Fruit fly (Drosophila melanogaster) whole organism, embryonic: Measurements from ENCODE around the gene CG33158.

Experiments used
- Blimp-1 ChIP-seq: fragments of 200-800 bp; sonication (Bioruptor generic); optimal IDR thresholded peaks from 3 replicates; lab custom pipeline; 2018; ENCODE audit warnings: missing biosample characterization, missing genetic modification characterization, mild to moderate bottlenecking, moderate library complexity, missing genetic modification reagents
- C15 ChIP-seq: fragments of 200-800 bp; sonication (Bioruptor generic); IDR thresholded peaks from 3 replicates; pipeline ENCODE4 v1.3.6; 2022; ENCODE audit warnings: missing biosample characterization, missing genetic modification characterization
- CG10147 ChIP-seq: fragments of 200-800 bp; sonication (Bioruptor generic); optimal IDR thresholded peaks from 2 replicates; lab custom pipeline; 2019; ENCODE audit warnings: missing biosample characterization, mild to moderate bottlenecking, missing genetic modification characterization, moderate library complexity
- CG11504 ChIP-seq: fragments of 200-800 bp; sonication (Bioruptor generic); optimal IDR thresholded peaks from 3 replicates; lab custom pipeline; 2019; ENCODE audit warnings: missing biosample characterization, mild to moderate bottlenecking, missing genetic modification characterization, moderate library complexity
- CG12236 ChIP-seq: fragments of 200-800 bp; sonication (Bioruptor generic); optimal IDR thresholded peaks from 2 replicates; lab custom pipeline; 2016; ENCODE audit warnings: missing biosample characterization, missing genetic modification characterization
- CG12744 ChIP-seq: fragments of 200-800 bp; sonication (Bioruptor generic); optimal IDR thresholded peaks from 2 replicates; lab custom pipeline; 2016; ENCODE audit warnings: missing biosample characterization, missing genetic modification characterization
- CG13123 ChIP-seq: fragments of 200-800 bp; sonication (Bioruptor generic); optimal IDR thresholded peaks from 2 replicates; lab custom pipeline; 2016; ENCODE audit warnings: missing biosample characterization, missing genetic modification characterization
- CG14050 ChIP-seq: fragments of 200-800 bp; sonication (Bioruptor generic); IDR thresholded peaks from 3 replicates; pipeline ENCODE4 v1.3.6; 2022; ENCODE audit warnings: missing biosample characterization, missing genetic modification characterization
- CG14441 ChIP-seq: fragments of 200-800 bp; sonication (Bioruptor generic); IDR thresholded peaks from 2 replicates; pipeline ENCODE4 v1.3.6; 2022; ENCODE audit warnings: missing biosample characterization, missing genetic modification characterization
- CG31365 ChIP-seq: fragments of 200-800 bp; sonication (Bioruptor generic); optimal IDR thresholded peaks from 2 replicates; lab custom pipeline; 2018; ENCODE audit warnings: missing biosample characterization, mild to moderate bottlenecking, missing genetic modification characterization
- CG3847 ChIP-seq: fragments of 200-800 bp; sonication (Bioruptor generic); IDR thresholded peaks from 2 replicates; pipeline ENCODE4 v1.3.6; 2022; ENCODE audit warnings: missing biosample characterization, missing genetic modification characterization
- CG4707 ChIP-seq: fragments of 200-800 bp; sonication (Bioruptor generic); optimal IDR thresholded peaks from 2 replicates; lab custom pipeline; 2018; ENCODE audit warnings: missing biosample characterization, mild to moderate bottlenecking, missing genetic modification characterization, moderate library complexity
- CG5180 ChIP-seq: fragments of 200-800 bp; sonication (Bioruptor generic); optimal IDR thresholded peaks from 3 replicates; lab custom pipeline; 2017; ENCODE audit warnings: missing biosample characterization, missing genetic modification characterization, mild to moderate bottlenecking, moderate library complexity, missing genetic modification reagents
- CG6254 ChIP-seq: fragments of 200-800 bp; sonication (Bioruptor generic); optimal IDR thresholded peaks from 3 replicates; lab custom pipeline; 2017; ENCODE audit warnings: mild to moderate bottlenecking, missing biosample characterization, missing genetic modification reagents, missing genetic modification characterization
- CG8089 ChIP-seq: fragments of 200-800 bp; sonication (Bioruptor generic); optimal IDR thresholded peaks from 3 replicates; lab custom pipeline; 2016; ENCODE audit warnings: missing biosample characterization, missing genetic modification characterization
- CG9817 ChIP-seq: fragments of 200-800 bp; sonication (Bioruptor generic); optimal IDR thresholded peaks from 2 replicates; lab custom pipeline; 2018; ENCODE audit warnings: missing biosample characterization, mild to moderate bottlenecking, missing genetic modification characterization, moderate library complexity
- CG9932 ChIP-seq: fragments of 200-800 bp; sonication (Bioruptor generic); IDR thresholded peaks from 2 replicates; pipeline ENCODE4 v1.3.6; 2022; ENCODE audit warnings: missing biosample characterization, missing genetic modification characterization
- D19A ChIP-seq: fragments of 200-800 bp; optimal IDR thresholded peaks from 3 replicates; lab custom pipeline; 2019; ENCODE audit warnings: missing biosample characterization, mild to moderate bottlenecking, missing genetic modification characterization, moderate library complexity
- Dip3 ChIP-seq: fragments of 200-800 bp; sonication (Bioruptor generic); optimal IDR thresholded peaks from 3 replicates; lab custom pipeline; 2016; ENCODE audit warnings: missing biosample characterization, missing genetic modification characterization
- Dll ChIP-seq: fragments of 200-800 bp; sonication (Bioruptor generic); IDR thresholded peaks from 4 replicates; pipeline ENCODE4 v1.3.6; 2022; ENCODE audit warnings: missing biosample characterization, missing genetic modification characterization; ENCODE audit not compliant: partially characterized antibody
- E2f1 ChIP-seq: fragments of 200-800 bp; sonication (Bioruptor generic); IDR thresholded peaks from 2 replicates; pipeline ENCODE4 v1.3.6; 2022; ENCODE audit warnings: missing biosample characterization, missing genetic modification characterization
- E2f2 ChIP-seq: fragments of 200-800 bp; sonication (Bioruptor generic); IDR thresholded peaks from 2 replicates; pipeline ENCODE4 v1.3.6; 2022; ENCODE audit warnings: missing biosample characterization, missing genetic modification characterization
- Ets65A ChIP-seq: fragments of 200-800 bp; sonication (Bioruptor generic); peaks from one replicate; lab custom pipeline; 2016; ENCODE audit warnings: missing biosample characterization, missing genetic modification characterization
- Ets97D ChIP-seq: fragments of 200-800 bp; sonication (Bioruptor generic); optimal IDR thresholded peaks from 3 replicates; lab custom pipeline; 2016; ENCODE audit warnings: missing biosample characterization, missing genetic modification characterization
- H15 ChIP-seq: fragments of 200-800 bp; sonication (Bioruptor generic); IDR thresholded peaks from 3 replicates; pipeline ENCODE4 v1.3.6; 2022; ENCODE audit warnings: missing biosample characterization, missing genetic modification characterization
- HLH3B ChIP-seq: fragments of 200-800 bp; sonication (Bioruptor generic); IDR thresholded peaks from 2 replicates; pipeline ENCODE4 v1.3.6; 2022; ENCODE audit warnings: missing biosample characterization, missing genetic modification characterization
- HLHmδ ChIP-seq: fragments of 200-800 bp; sonication (Bioruptor generic); optimal IDR thresholded peaks from 2 replicates; lab custom pipeline; 2018; ENCODE audit warnings: missing biosample characterization, mild to moderate bottlenecking, missing genetic modification characterization, moderate library complexity
- Hey ChIP-seq: fragments of 200-800 bp; sonication (Bioruptor generic); optimal IDR thresholded peaks from 3 replicates; lab custom pipeline; 2018; ENCODE audit warnings: missing biosample characterization, mild to moderate bottlenecking, missing genetic modification characterization
- HmgD ChIP-seq: fragments of 200-800 bp; sonication (Bioruptor generic); optimal IDR thresholded peaks from 3 replicates; lab custom pipeline; 2016; ENCODE audit warnings: missing biosample characterization, missing genetic modification characterization
- Hr39 ChIP-seq: fragments of >200 bp; optimal IDR thresholded peaks from 2 replicates; lab custom pipeline; 2017
- NfI ChIP-seq: fragments of 200-800 bp; sonication (Bioruptor generic); optimal IDR thresholded peaks from 3 replicates; lab custom pipeline; 2018; ENCODE audit warnings: missing biosample characterization, mild to moderate bottlenecking, missing genetic modification characterization, moderate library complexity
- ac ChIP-seq: fragments of 200-800 bp; sonication (Bioruptor generic); optimal IDR thresholded peaks from 3 replicates; lab custom pipeline; 2017; ENCODE audit warnings: missing biosample characterization, mild to moderate bottlenecking, missing genetic modification characterization
- cas ChIP-seq: fragments of 200-800 bp; sonication (Bioruptor generic); IDR thresholded peaks from 2 replicates; pipeline ENCODE4 v1.3.6; 2022; ENCODE audit warnings: missing biosample characterization, missing genetic modification characterization
- crc ChIP-seq: fragments of 200-800 bp; sonication (Bioruptor generic); optimal IDR thresholded peaks from 2 replicates; lab custom pipeline; 2016; ENCODE audit warnings: missing biosample characterization, missing genetic modification characterization
- dimm ChIP-seq: fragments of 200-800 bp; sonication (Bioruptor generic); IDR thresholded peaks from 2 replicates; pipeline ENCODE4 v1.3.6; 2022; ENCODE audit warnings: missing biosample characterization, missing genetic modification characterization
- dpn ChIP-seq, 2 experiments: fragments of 200-800 bp; sonication (Bioruptor generic); optimal IDR thresholded peaks; 3 replicates each; lab custom pipeline; 2016; ENCODE audit warnings: missing biosample characterization in 2 of 2, missing genetic modification characterization in 2 of 2
- eve ChIP-seq, 2 experiments: fragments of >200 bp; optimal IDR thresholded peaks; 2 replicates each; lab custom pipeline; 2017; ENCODE audit warnings: missing biosample characterization in 2 of 2, missing genetic modification characterization in 2 of 2
- exex ChIP-seq: fragments of 200-800 bp; sonication (Bioruptor generic); optimal IDR thresholded peaks from 4 replicates; lab custom pipeline; 2018; ENCODE audit warnings: missing biosample characterization, mild to moderate bottlenecking, missing genetic modification characterization, moderate library complexity
- gfzf ChIP-seq: fragments of 200-800 bp; sonication (Bioruptor generic); optimal IDR thresholded peaks from 2 replicates; lab custom pipeline; 2016; ENCODE audit warnings: missing biosample characterization, mild to moderate bottlenecking, missing genetic modification characterization, moderate library complexity
- grn ChIP-seq: fragments of 200-800 bp; sonication (Bioruptor generic); optimal IDR thresholded peaks from 3 replicates; lab custom pipeline; 2017; ENCODE audit warnings: missing biosample characterization, missing genetic modification characterization
- jing ChIP-seq: fragments of 200-800 bp; sonication (Bioruptor generic); optimal IDR thresholded peaks from 2 replicates; lab custom pipeline; 2018; ENCODE audit warnings: missing biosample characterization, mild to moderate bottlenecking, missing genetic modification characterization
- kni ChIP-seq: fragments of 200-800 bp; sonication (Bioruptor generic); optimal IDR thresholded peaks from 3 replicates; lab custom pipeline; 2017; ENCODE audit warnings: mild to moderate bottlenecking, missing biosample characterization, missing genetic modification reagents, missing genetic modification characterization
- lbe ChIP-seq: fragments of 200-800 bp; sonication (Bioruptor generic); optimal IDR thresholded peaks from 2 replicates; lab custom pipeline; 2016; ENCODE audit warnings: missing biosample characterization, mild to moderate bottlenecking, missing genetic modification characterization
- pfk ChIP-seq: fragments of 200-800 bp; sonication (Bioruptor generic); optimal IDR thresholded peaks from 2 replicates; lab custom pipeline; 2018; ENCODE audit warnings: missing biosample characterization, mild to moderate bottlenecking, missing genetic modification characterization, moderate library complexity
- pros ChIP-seq: fragments of 200-800 bp; sonication (Bioruptor generic); optimal IDR thresholded peaks from 3 replicates; lab custom pipeline; 2019; ENCODE audit warnings: missing biosample characterization, mild to moderate bottlenecking, missing genetic modification characterization, moderate library complexity
- rib ChIP-seq: fragments of 200-800 bp; sonication (Bioruptor generic); IDR thresholded peaks from 2 replicates; pipeline ENCODE4 v1.3.6; 2022; ENCODE audit warnings: missing biosample characterization, missing genetic modification characterization
- ro ChIP-seq: fragments of 200-800 bp; sonication (Bioruptor generic); IDR thresholded peaks from 2 replicates; pipeline ENCODE4 v1.3.6; 2022; ENCODE audit warnings: missing biosample characterization, missing genetic modification characterization
- sr ChIP-seq: fragments of 200-800 bp; sonication (Bioruptor generic); IDR thresholded peaks from 3 replicates; pipeline ENCODE4 v1.3.6; 2022; ENCODE audit warnings: missing biosample characterization, missing genetic modification characterization
- toy ChIP-seq: fragments of 200-800 bp; sonication (Bioruptor generic); IDR thresholded peaks from 2 replicates; pipeline ENCODE4 v1.3.6; 2022; ENCODE audit warnings: missing biosample characterization, missing genetic modification characterization
- tx ChIP-seq: fragments of 200-800 bp; sonication (Bioruptor generic); optimal IDR thresholded peaks from 2 replicates; lab custom pipeline; 2016; ENCODE audit warnings: missing biosample characterization, missing genetic modification characterization
- vvl ChIP-seq: fragments of 200-800 bp; sonication (Bioruptor generic); IDR thresholded peaks from 2 replicates; pipeline ENCODE4 v1.3.6; 2022; ENCODE audit warnings: missing biosample characterization, missing genetic modification characterization
- zfh1 ChIP-seq: fragments of 200-800 bp; sonication (Bioruptor generic); IDR thresholded peaks from 3 replicates; pipeline ENCODE4 v1.3.6; 2022; ENCODE audit warnings: missing biosample characterization, missing genetic modification characterization

CG33158 gene

dm6 chr3L:16482167-16482566 is 62.8 kb downstream of the CG33158 start (continued):
- no peak for TF ChIP-seq Hr39 (lab: Kevin White, UChicago)
- peak; percentile 50; the same call in 1 of the 2 replicates for TF ChIP-seq CG14441 (GFP tag; lab: Robert Waterston, UW)
- no peak for TF ChIP-seq exex (tag; lab: Kevin White, UChicago)
- TF ChIP-seq grn (GFP tag; lab: Kevin White, UChicago), result no peak
- no peak for TF ChIP-seq pfk (GFP tag; lab: Kevin White, UChicago)
- TF ChIP-seq H15 (GFP tag; lab: Robert Waterston, UW), result 0 out of 3 replicates have a peak, but pooled peaks have one; percentile 8
- no peak for TF ChIP-seq gfzf (GFP tag; lab: Kevin White, UChicago)
- no peak for TF ChIP-seq CG31365
- TF ChIP-seq C15 (GFP tag; lab: Robert Waterston, UW), result no peak
- no peak for TF ChIP-seq dimm (GFP tag; lab: Robert Waterston, UW)
- TF ChIP-seq HLH3B (GFP tag; lab: Robert Waterston, UW), result 0 out of 2 replicates have a peak, but pooled peaks have one; percentile 17
- peak; percentile 75 for TF ChIP-seq Ets65A
- TF ChIP-seq CG5180 (GFP tag; lab: Kevin White, UChicago), result peak; percentile 29
- no peak for TF ChIP-seq lbe (GFP tag; lab: Kevin White, UChicago)
- TF ChIP-seq Dll (GFP tag; lab: Robert Waterston, UW), result no peak
- peak in 1 of 2 experiments; percentile 66 for TF ChIP-seq eve (GFP tag; optimal IDR thresholded peaks at IDR 0.05; lab: Kevin White, UChicago)
- TF ChIP-seq D19A, result peak; percentile 24
- no peak for TF ChIP-seq toy (GFP tag; lab: Robert Waterston, UW)
- no peak for TF ChIP-seq CG9817 (tag; lab: Kevin White, UChicago)
- no peak for TF ChIP-seq kni (GFP tag; lab: Kevin White, UChicago)
- TF ChIP-seq jing, result peak; percentile 27
- TF ChIP-seq CG14050 (GFP tag; lab: Robert Waterston, UW), result no peak
- TF ChIP-seq ac (GFP tag; lab: Kevin White, UChicago), result no peak
- no peak for TF ChIP-seq E2f2
- no peak for TF ChIP-seq crc (GFP tag; lab: Kevin White, UChicago)
- TF ChIP-seq CG11504, result peak; percentile 68
- no peak for TF ChIP-seq cas (GFP tag; lab: Robert Waterston, UW)
- no peak for TF ChIP-seq CG8089 (GFP tag; lab: Kevin White, UChicago)
- no peak for TF ChIP-seq HLHmδ (GFP tag; lab: Kevin White, UChicago)
- TF ChIP-seq CG9932 (GFP tag; lab: Robert Waterston, UW), result no peak
- no peak for TF ChIP-seq CG3847 (GFP tag; lab: Robert Waterston, UW)
- no peak for TF ChIP-seq CG10147
- TF ChIP-seq Hey (tag; lab: Kevin White, UChicago), result no peak
- TF ChIP-seq NfI (GFP tag; lab: Kevin White, UChicago), result peak; percentile 9
- peak; percentile 47; the same call in 1 of the 2 replicates for TF ChIP-seq vvl
- no peak for TF ChIP-seq E2f1 (GFP tag; lab: Robert Waterston, UW)
- TF ChIP-seq zfh1 (GFP tag; lab: Robert Waterston, UW), result no peak
- TF ChIP-seq Dip3, result no peak
- no peak for TF ChIP-seq pros (GFP tag; lab: Kevin White, UChicago)
- no peak for TF ChIP-seq CG12236 (GFP tag; lab: Kevin White, UChicago)
- TF ChIP-seq CG4707 (GFP tag; lab: Kevin White, UChicago), result no peak
- no peak for TF ChIP-seq CG13123
- TF ChIP-seq CG6254 (GFP tag; lab: Kevin White, UChicago), result no peak
- TF ChIP-seq Blimp-1 (GFP tag; lab: Kevin White, UChicago), result no peak
- no peak for TF ChIP-seq dpn (GFP tag; optimal IDR thresholded peaks at IDR 0.05; lab: Kevin White, UChicago)
- no peak for TF ChIP-seq rib (GFP tag; lab: Robert Waterston, UW)
- TF ChIP-seq sr (GFP tag; lab: Robert Waterston, UW), result peak; percentile 32; the same call in 1 of the 3 replicates
- TF ChIP-seq Ets97D (GFP tag; lab: Kevin White, UChicago), result no peak
- TF ChIP-seq ro (GFP tag; lab: Robert Waterston, UW), result no peak
- no peak for TF ChIP-seq tx (GFP tag; lab: Kevin White, UChicago)
- TF ChIP-seq HmgD (GFP tag; lab: Kevin White, UChicago), result no peak
- TF ChIP-seq CG12744, result no peak
